Fruit fly (Drosophila melanogaster) whole organism, pupa: ENCODE measurements around the gene CG32219.

Experiments
- CG12605 ChIP-seq: fragments of 200-800 bp; sonication (Bioruptor generic); IDR thresholded peaks from 2 replicates; pipeline ENCODE4 v1.3.6; 2022; ENCODE audit warnings: missing biosample characterization, missing genetic modification characterization
- CG13204 ChIP-seq: fragments of 200-800 bp; sonication (Bioruptor generic); optimal IDR thresholded peaks from 2 replicates; lab custom pipeline; 2018; ENCODE audit warnings: missing biosample characterization, mild to moderate bottlenecking, missing genetic modification characterization, moderate library complexity
- CG15710 ChIP-seq: fragments of 200-800 bp; sonication (Bioruptor generic); optimal IDR thresholded peaks from 2 replicates; lab custom pipeline; 2018; ENCODE audit warnings: missing biosample characterization, mild to moderate bottlenecking, missing genetic modification characterization, moderate library complexity
- CG32121 ChIP-seq: fragments of 200-800 bp; sonication (Bioruptor generic); IDR thresholded peaks from 2 replicates; pipeline ENCODE4 v1.3.6; 2022; ENCODE audit warnings: missing biosample characterization, missing genetic modification characterization
- CG34367 ChIP-seq: fragments of 200-800 bp; sonication (Bioruptor generic); optimal IDR thresholded peaks from 2 replicates; lab custom pipeline; 2018; ENCODE audit warnings: missing biosample characterization, mild to moderate bottlenecking, missing genetic modification characterization
- Ets98B ChIP-seq: fragments of 200-800 bp; sonication (Bioruptor generic); IDR thresholded peaks from 2 replicates; pipeline ENCODE4 v1.3.6; 2022; ENCODE audit warnings: missing biosample characterization, missing genetic modification characterization
- Pif1B ChIP-seq: fragments of 200-800 bp; sonication (Bioruptor generic); optimal IDR thresholded peaks from 3 replicates; lab custom pipeline; 2016; ENCODE audit warnings: missing biosample characterization, missing genetic modification characterization
- fd96Ca ChIP-seq: fragments of 200-800 bp; sonication (Bioruptor generic); IDR thresholded peaks from 3 replicates; pipeline ENCODE4 v1.3.6; 2022; ENCODE audit warnings: missing biosample characterization, missing genetic modification characterization
- gl ChIP-seq: fragments of 200-800 bp; sonication (Bioruptor generic); optimal IDR thresholded peaks from 2 replicates; lab custom pipeline; 2018; ENCODE audit warnings: missing biosample characterization, mild to moderate bottlenecking, missing genetic modification characterization

DNA sequence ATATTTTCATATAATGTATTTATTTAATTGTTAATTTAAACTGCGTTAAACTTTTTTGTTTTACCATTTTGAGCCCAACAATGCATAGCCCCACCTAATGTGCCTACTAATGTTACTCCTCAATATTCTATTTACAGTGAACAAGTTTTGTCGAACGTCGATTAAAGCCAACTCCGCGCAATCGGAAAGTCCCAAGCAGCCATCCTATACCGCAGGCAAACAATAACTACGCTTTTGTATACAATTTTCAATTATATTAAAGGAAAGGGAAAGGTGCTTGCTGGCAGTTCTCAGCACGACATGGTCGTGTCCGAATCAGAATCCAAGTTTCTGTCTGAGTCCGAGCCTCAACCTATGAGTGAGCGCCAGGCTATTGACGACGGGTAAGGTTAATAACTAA is 30.4 kb upstream of the CG32219 start, which contains the start of gene CG17732:
- TF ChIP-seq CG34367 (tag; lab: Kevin White, UChicago) (no peak), CG13204 (no peak), CG12605 (GFP tag; lab: Robert Waterston, UW) (no peak), Ets98B (no peak), CG32121 (GFP tag; lab: Robert Waterston, UW) (no peak), gl (tag; lab: Kevin White, UChicago) (no peak), CG15710 (tag; lab: Kevin White, UChicago) (no peak), Pif1B (GFP tag; lab: Kevin White, UChicago) (no peak), fd96Ca (GFP tag; lab: Robert Waterston, UW) (no peak)
